Fruit fly (Drosophila melanogaster) whole organism, adult: Measurements from ENCODE around the gene fan.

Experiments
- CG11617 ChIP-seq: fragments of 200-800 bp; sonication (Bioruptor generic); optimal IDR thresholded peaks from 2 replicates; lab custom pipeline; 2017; ENCODE audit warnings: mild to moderate bottlenecking, missing biosample characterization, missing genetic modification reagents, missing genetic modification characterization
- CG12768 ChIP-seq: fragments of 200-800 bp; sonication (Bioruptor generic); optimal IDR thresholded peaks from 2 replicates; lab custom pipeline; 2017; ENCODE audit warnings: missing biosample characterization, missing genetic modification characterization, mild to moderate bottlenecking, moderate library complexity, missing genetic modification reagents
- Clk ChIP-seq: fragments of 200-800 bp; sonication (Bioruptor generic); optimal IDR thresholded peaks from 2 replicates; lab custom pipeline; 2017; ENCODE audit warnings: missing biosample characterization, missing genetic modification characterization

dm6 chr3L:8116809-8117208 is 7.9 kb downstream of the fan start:
- TF ChIP-seq CG11617 (GFP tag; lab: Kevin White, UChicago) (no peak), Clk (no peak), CG12768 (GFP tag; lab: Kevin White, UChicago) (peak; percentile 20)
